Worm (Caenorhabditis elegans): Measurements from ENCODE around the gene col-3.

The col-3 gene

DNA sequence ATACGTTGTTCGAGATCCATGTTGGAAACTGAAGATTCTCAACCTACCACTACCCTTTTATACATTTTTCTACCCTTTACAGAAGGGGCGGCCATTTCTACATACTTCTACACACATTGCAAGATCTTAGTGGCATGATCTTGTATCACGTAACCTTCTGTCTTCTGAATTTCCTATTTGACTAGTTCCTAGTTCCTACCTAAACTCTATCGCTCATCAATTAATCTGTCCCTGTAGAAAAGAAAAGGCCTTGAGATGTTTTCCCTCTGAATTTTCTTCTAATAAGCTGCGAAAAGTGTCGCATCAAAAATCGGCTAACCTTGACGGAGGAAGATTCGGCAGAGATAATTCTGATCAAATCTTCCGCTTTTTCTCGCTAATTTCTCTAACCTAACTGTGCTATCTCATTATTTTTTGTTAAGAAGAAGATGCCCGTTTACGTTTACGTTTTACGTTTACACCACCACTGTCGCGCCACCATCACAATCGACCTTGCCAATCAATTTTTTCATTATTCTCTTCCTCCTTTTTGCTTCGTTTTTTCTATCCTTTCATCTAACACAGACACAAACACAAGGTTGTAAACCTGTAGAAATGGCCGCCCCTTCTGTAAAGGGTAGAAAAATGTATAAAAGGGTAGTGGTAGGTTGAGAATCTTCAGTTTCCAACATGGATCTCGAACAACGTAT lies at the start of gene col-3, which contains the start of gene col-117:
Gene col-3, plus strand, starts transcription at position 639 of the 689 bp plus-strand sequence.
Gene col-117, minus strand, starts transcription at position 51 of the 689 bp plus-strand sequence.
- TF ChIP-seq mep-1 (tag; optimal IDR thresholded peaks at IDR 0.05), result no peak
- TF ChIP-seq hlh-11 (tag; optimal IDR thresholded peaks at IDR 0.05), result peak; percentile 17
- peak; percentile 36 for TF ChIP-seq nhr-28 (tag; optimal IDR thresholded peaks at IDR 0.05)
- TF ChIP-seq hmg-1.1 (GFP tag; IDR thresholded peaks at IDR 0.05), result no peak
- no peak for TF ChIP-seq pqm-1 (tag; optimal IDR thresholded peaks at IDR 0.05)
- no peak for TF ChIP-seq nhr-10 (tag; optimal IDR thresholded peaks at IDR 0.05)
- TF ChIP-seq gei-8 (GFP tag; optimal IDR thresholded peaks at IDR 0.05), result no peak
- TF ChIP-seq mxl-3 (GFP tag; optimal IDR thresholded peaks at IDR 0.05), result peak; percentile 51
- TF ChIP-seq F10B5.3 (tag; optimal IDR thresholded peaks at IDR 0.05), result no peak
- no peak for TF ChIP-seq aha-1 (tag)
- no peak for TF ChIP-seq ces-1 (GFP tag; optimal IDR thresholded peaks at IDR 0.05)
- TF ChIP-seq spr-1 (tag; optimal IDR thresholded peaks at IDR 0.05), result no peak
- no peak for TF ChIP-seq F44E2.7 (GFP tag; IDR thresholded peaks at IDR 0.05)
- no peak for TF ChIP-seq lin-29 (GFP tag; IDR thresholded peaks at IDR 0.05)
- no peak for TF ChIP-seq dve-1 (tag; optimal IDR thresholded peaks at IDR 0.05; ENCODE audit: insufficient read depth)
- no peak for TF ChIP-seq Y5F2A.4 (GFP tag; optimal IDR thresholded peaks at IDR 0.05)
- TF ChIP-seq spr-3 (GFP tag; optimal IDR thresholded peaks at IDR 0.05), result no peak
- TF ChIP-seq set-16 (GFP tag; IDR thresholded peaks at IDR 0.05), result no peak
- TF ChIP-seq nhr-41 (GFP tag; IDR thresholded peaks at IDR 0.05), result no peak
- no peak for TF ChIP-seq daf-12 (tag; optimal IDR thresholded peaks at IDR 0.05)
- no peak for TF ChIP-seq Y105C5A.15 (GFP tag; IDR thresholded peaks at IDR 0.05)
- no peak for TF ChIP-seq madf-9 (GFP tag; conservative IDR thresholded peaks at IDR 0.05)
- peak in 1 of 2 experiments; percentile 10 for TF ChIP-seq lsy-2 (tag; optimal IDR thresholded peaks at IDR 0.05)
- TF ChIP-seq mdl-1 (tag; optimal IDR thresholded peaks at IDR 0.05), result peak in 1 of 2 experiments; percentile 30
- TF ChIP-seq attf-4 (tag; optimal IDR thresholded peaks at IDR 0.05), result no peak
- no peak for TF ChIP-seq F26F4.8 (GFP tag; conservative IDR thresholded peaks at IDR 0.05)
- peak in 1 of 2 experiments; percentile 2 for TF ChIP-seq unc-62 (GFP tag; optimal IDR thresholded peaks at IDR 0.05 in 1 of 2)
- no peak for TF ChIP-seq unc-62 (tag; optimal IDR thresholded peaks at IDR 0.05)
- no peak for TF ChIP-seq rbr-2 (tag; optimal IDR thresholded peaks at IDR 0.05)
- TF ChIP-seq R02D3.7 (tag; optimal IDR thresholded peaks at IDR 0.05), result no peak

ce11 chrIV:8778045-8778444 lies 46.5 kb upstream of the col-3 start, which contains the start of gene C33D9.6:
Gene C33D9.6 (minus strand): TSS chrIV:8778145.
- TF ChIP-seq aha-1 (tag), result peak; percentile 50
- no peak for TF ChIP-seq nhr-77 (tag; optimal IDR thresholded peaks at IDR 0.05)
- no peak for TF ChIP-seq spr-1 (tag; optimal IDR thresholded peaks at IDR 0.05)
- no peak for TF ChIP-seq ZK337.2 (GFP tag; IDR thresholded peaks at IDR 0.05)
- no peak for TF ChIP-seq sdz-12 (GFP tag; optimal IDR thresholded peaks at IDR 0.05)

DNA sequence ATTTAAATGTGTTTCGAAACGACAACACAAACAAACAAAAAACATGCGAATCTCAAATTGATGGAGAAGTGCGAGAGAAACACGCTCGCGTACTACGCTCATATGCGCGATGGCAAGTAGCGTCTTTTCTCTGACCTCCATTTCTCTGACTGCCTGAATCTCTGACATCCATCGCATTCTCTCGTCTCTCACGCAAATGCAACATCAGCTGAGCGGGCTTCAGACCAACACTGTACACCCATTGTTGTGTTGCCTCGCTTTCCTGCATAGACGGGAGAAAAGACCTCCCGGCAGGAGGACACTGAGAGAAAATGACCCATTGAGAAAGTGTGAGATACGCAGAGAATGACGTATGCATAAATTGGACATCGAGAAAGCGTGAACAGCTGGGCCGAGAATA lies 42.4 kb upstream of the col-3 start:
- TF ChIP-seq dve-1 (tag; optimal IDR thresholded peaks at IDR 0.05; ENCODE audit: insufficient read depth), result peak; percentile 85
- TF ChIP-seq dpl-1 (GFP tag; optimal IDR thresholded peaks at IDR 0.05), result peak; percentile 37
- TF ChIP-seq R02D3.7 (tag; optimal IDR thresholded peaks at IDR 0.05), result no peak
- 0 out of 2 replicates have a peak, but pooled peaks have one; percentile 32 for TF ChIP-seq ceh-20 (GFP tag; IDR thresholded peaks at IDR 0.05)
- TF ChIP-seq aha-1 (tag), result peak; percentile 94
- TF ChIP-seq nhr-28 (tag; optimal IDR thresholded peaks at IDR 0.05), result peak; percentile 82
- peak in 1 of 2 experiments; percentile 98 for TF ChIP-seq unc-62 (GFP tag; optimal IDR thresholded peaks at IDR 0.05 in 1 of 2)
- no peak for TF ChIP-seq unc-62 (tag; optimal IDR thresholded peaks at IDR 0.05)
- peak in 1 of 2 experiments; percentile 54 for TF ChIP-seq hif-1 (tag; optimal IDR thresholded peaks at IDR 0.05)
- peak; percentile 75 for TF ChIP-seq mep-1 (tag; optimal IDR thresholded peaks at IDR 0.05)
- TF ChIP-seq jun-1 (tag; optimal IDR thresholded peaks at IDR 0.05), result peak; percentile 11
- no peak for TF ChIP-seq dmd-6 (GFP tag; IDR thresholded peaks at IDR 0.05)
- TF ChIP-seq arid-1 (GFP tag; conservative IDR thresholded peaks at IDR 0.05), result no peak
- 0 out of 2 replicates have a peak, but pooled peaks have one; percentile 17 for TF ChIP-seq nhr-41 (GFP tag; IDR thresholded peaks at IDR 0.05)
- TF ChIP-seq lin-38 (GFP tag; IDR thresholded peaks at IDR 0.05), result no peak
- peak; percentile 78 for TF ChIP-seq nhr-25 (tag; optimal IDR thresholded peaks at IDR 0.05; ENCODE audit: borderline replicate concordance, insufficient read depth)
- TF ChIP-seq mxl-3 (GFP tag; optimal IDR thresholded peaks at IDR 0.05), result no peak
- peak; percentile 98 for TF ChIP-seq hlh-11 (tag; optimal IDR thresholded peaks at IDR 0.05)
- no peak for TF ChIP-seq nhr-237 (tag; optimal IDR thresholded peaks at IDR 0.05)
- TF ChIP-seq rbr-2 (tag; optimal IDR thresholded peaks at IDR 0.05), result peak; percentile 70
- peak; percentile 60 for TF ChIP-seq nhr-48 (tag; optimal IDR thresholded peaks at IDR 0.05)
- peak; percentile 70 for TF ChIP-seq nhr-6 (tag; optimal IDR thresholded peaks at IDR 0.05)
- no peak for TF ChIP-seq Y48G9A.11 (GFP tag; IDR thresholded peaks at IDR 0.05)
- no peak for TF ChIP-seq T20F7.1 (GFP tag; optimal IDR thresholded peaks at IDR 0.05)
- TF ChIP-seq pqm-1 (tag; optimal IDR thresholded peaks at IDR 0.05), result peak; percentile 42
